Fruit fly (Drosophila melanogaster): Measurements from ENCODE around the gene dnk.

DNA sequence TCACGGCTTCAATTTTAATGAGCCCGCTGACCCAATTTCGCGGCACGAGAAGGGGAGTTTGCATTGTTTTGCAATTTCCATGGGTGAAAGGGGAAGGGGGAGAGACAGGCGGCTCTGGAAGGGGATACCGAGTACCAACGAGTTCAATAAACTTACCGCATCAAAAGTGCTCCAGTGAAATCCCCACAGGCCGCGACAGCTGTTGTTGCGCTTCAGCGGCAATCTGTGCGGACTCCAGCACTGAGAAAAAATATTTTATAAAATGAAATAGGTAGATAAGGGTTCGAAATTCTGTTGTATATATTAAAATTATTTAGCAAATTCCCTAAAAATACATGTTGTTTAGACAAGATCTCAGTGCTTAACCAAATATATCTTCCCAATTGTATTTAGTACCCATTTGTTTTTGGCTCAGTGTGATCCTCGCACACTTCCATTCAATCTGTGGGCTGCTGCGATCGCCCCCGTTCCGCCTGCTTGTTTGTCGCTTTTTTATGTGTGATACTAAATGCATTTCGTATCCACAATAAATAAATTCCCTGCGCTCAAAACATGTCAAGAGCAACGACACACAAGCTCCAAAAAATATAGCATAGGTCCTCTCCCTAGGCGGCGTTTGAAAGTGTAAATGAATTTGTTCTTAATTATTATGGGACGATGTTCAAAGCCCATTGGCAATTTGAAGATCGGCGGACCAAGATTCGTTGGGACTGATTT is 14.9 kb downstream of the dnk start:
- TF ChIP-seq CG4282 (GFP tag; optimal IDR thresholded peaks at IDR 0.05) (peak; percentile 34), Gug (GFP tag; IDR thresholded peaks at IDR 0.05) (peak; percentile 53; the same call in 2 of the 4 replicates), CG8388 (GFP tag; optimal IDR thresholded peaks at IDR 0.05) (peak; percentile 85), dm (GFP tag; optimal IDR thresholded peaks at IDR 0.05) (no peak), D19B (GFP tag; optimal IDR thresholded peaks at IDR 0.05) (no peak), CG1024 (GFP tag; IDR thresholded peaks at IDR 0.05) (peak; percentile 83), tgo (GFP tag; IDR thresholded peaks at IDR 0.05) (peak; percentile 71; the same call in 2 of the 3 replicates), danr (GFP tag; IDR thresholded peaks at IDR 0.05) (peak; percentile 73), az2 (GFP tag; optimal IDR thresholded peaks at IDR 0.05) (peak; percentile 85), grau (tag; optimal IDR thresholded peaks at IDR 0.05) (peak; percentile 75), tap (tag; optimal IDR thresholded peaks at IDR 0.05) (peak; percentile 82), pho (GFP tag; optimal IDR thresholded peaks at IDR 0.05) (no peak)

Data from whole organism, embryonic.